Worm (Caenorhabditis elegans) whole organism, L1 larva: ENCODE measurements around the gene C07H6.2.

ENCODE experiments used
- C04F5.9 ChIP-seq: sonication (generic microtip); optimal IDR thresholded peaks from 2 replicates; lab custom pipeline; 2016; ENCODE audit warnings: missing genetic modification characterization, missing compliant biosample characterization
- aha-1 ChIP-seq: fragments of 150-350 bp; optimal IDR thresholded peaks from 2 replicates; lab custom pipeline; 2014; ENCODE audit warnings: missing biosample characterization, missing genetic modification characterization
- ceh-8 ChIP-seq: fragments of 200-800 bp; sonication (Bioruptor generic); optimal IDR thresholded peaks from 2 replicates; lab custom pipeline; 2018; ENCODE audit warnings: mild to moderate bottlenecking, missing genetic modification characterization, moderate library complexity, missing compliant biosample characterization
- ceh-90 ChIP-seq: sonication (generic microtip); optimal IDR thresholded peaks from 2 replicates; lab custom pipeline; 2016; ENCODE audit warnings: missing genetic modification characterization, missing compliant biosample characterization
- dpl-1 ChIP-seq, 3 experiments: fragments of 150-350 bp in 2 of 3; sonication (generic microtip) in 1 of 3; optimal IDR thresholded peaks; 2 replicates each; lab custom pipeline; 2014 to 2017; ENCODE audit warnings: missing biosample characterization in 3 of 3, missing genetic modification characterization in 3 of 3, missing genetic modification reagents in 3 of 3
- dsc-1 ChIP-seq: sonication (generic microtip); optimal IDR thresholded peaks from 2 replicates; lab custom pipeline; 2016; ENCODE audit warnings: mild to moderate bottlenecking, missing genetic modification characterization, missing compliant biosample characterization
- efl-1 ChIP-seq, 4 experiments: fragments of 150-350 bp; optimal IDR thresholded peaks in 3 of 4; peaks in 1 of 4; 1 replicate in 1 of 4; 2 replicates in 3 of 4; lab custom pipeline; 2014; ENCODE audit warnings: missing biosample characterization in 2 of 4, missing genetic modification characterization in 2 of 4, missing genetic modification reagents in 2 of 4
- efl-3 ChIP-seq: fragments of 200-800 bp; sonication (Bioruptor generic); optimal IDR thresholded peaks from 2 replicates; lab custom pipeline; 2018; ENCODE audit warnings: mild to moderate bottlenecking, missing genetic modification characterization, missing compliant biosample characterization
- egl-27 ChIP-seq, 2 experiments: fragments of 150-350 bp in 1 of 2; sonication (generic microtip); optimal IDR thresholded peaks; 3 replicates each; lab custom pipeline; 2017 to 2018; ENCODE audit warnings: missing biosample characterization in 2 of 2, missing genetic modification characterization in 2 of 2, missing genetic modification reagents in 2 of 2
- elt-3 ChIP-seq, 6 experiments: fragments of 150-350 bp in 1 of 6; sonication (generic microtip); optimal IDR thresholded peaks; 2 replicates each; lab custom pipeline; 2017 to 2018; ENCODE audit warnings: missing biosample characterization in 6 of 6, missing genetic modification characterization in 6 of 6, inconsistent platforms in 1 of 6
- ets-5 ChIP-seq: fragments of 200-800 bp; sonication (Bioruptor generic); IDR thresholded peaks from 2 replicates; pipeline ENCODE4 v1.3.6; 2022; ENCODE audit warnings: missing genetic modification characterization, missing compliant biosample characterization
- fkh-10 ChIP-seq: sonication (generic microtip); optimal IDR thresholded peaks from 2 replicates; lab custom pipeline; 2017; ENCODE audit warnings: missing biosample characterization, missing genetic modification reagents, missing genetic modification characterization
- fkh-4 ChIP-seq: sonication (generic microtip); optimal IDR thresholded peaks from 2 replicates; lab custom pipeline; 2016; ENCODE audit warnings: missing compliant biosample characterization, missing genetic modification characterization, borderline replicate concordance
- fkh-8 ChIP-seq: sonication (generic microtip); optimal IDR thresholded peaks from 2 replicates; lab custom pipeline; 2016; ENCODE audit warnings: mild to moderate bottlenecking, missing genetic modification characterization, missing compliant biosample characterization
- fos-1 ChIP-seq: fragments of 150-350 bp; optimal IDR thresholded peaks from 2 replicates; lab custom pipeline; 2014; ENCODE audit warnings: missing biosample characterization, missing genetic modification characterization
- grh-1 ChIP-seq: fragments of 200-800 bp; sonication (Bioruptor generic); IDR thresholded peaks from 2 replicates; pipeline ENCODE4 v1.3.6; 2022; ENCODE audit warnings: missing genetic modification reagents, missing genetic modification characterization, missing compliant biosample characterization
- hpl-2 ChIP-seq: fragments of 150-350 bp; optimal IDR thresholded peaks from 2 replicates; lab custom pipeline; 2014; ENCODE audit warnings: missing biosample characterization, missing genetic modification reagents, missing genetic modification characterization
- jun-1 ChIP-seq: fragments of 150-350 bp; optimal IDR thresholded peaks from 2 replicates; lab custom pipeline; 2014; ENCODE audit warnings: missing biosample characterization, missing genetic modification reagents, missing genetic modification characterization
- lin-13 ChIP-seq: fragments of 150-350 bp; optimal IDR thresholded peaks from 2 replicates; lab custom pipeline; 2014; ENCODE audit warnings: missing biosample characterization, missing genetic modification reagents, missing genetic modification characterization
- lin-14 ChIP-seq: fragments of 200-800 bp; sonication (Bioruptor generic); optimal IDR thresholded peaks from 2 replicates; lab custom pipeline; 2018; ENCODE audit warnings: mild to moderate bottlenecking, missing genetic modification characterization, moderate library complexity, missing compliant biosample characterization
- lin-15B ChIP-seq: fragments of 150-350 bp; sonication (generic microtip); optimal IDR thresholded peaks from 3 replicates; lab custom pipeline; 2014; ENCODE audit warnings: missing biosample characterization, missing genetic modification characterization
- lsy-2 ChIP-seq, 2 experiments: fragments of 150-350 bp; optimal IDR thresholded peaks; 2 replicates each; lab custom pipeline; 2014; ENCODE audit warnings: missing biosample characterization in 2 of 2, missing genetic modification characterization in 2 of 2
- mab-9 ChIP-seq: fragments of 200-800 bp; sonication (Bioruptor generic); IDR thresholded peaks from 2 replicates; pipeline ENCODE4 v1.3.6; 2022; ENCODE audit warnings: missing genetic modification reagents, missing genetic modification characterization, missing compliant biosample characterization
- mdl-1 ChIP-seq, 2 experiments: fragments of 150-350 bp; optimal IDR thresholded peaks; 2 replicates each; lab custom pipeline; 2014 to 2017; ENCODE audit warnings: missing biosample characterization in 2 of 2, missing genetic modification characterization in 2 of 2, inconsistent platforms in 1 of 2
- nhr-11 ChIP-seq: fragments of 150-350 bp; optimal IDR thresholded peaks from 2 replicates; lab custom pipeline; 2014; ENCODE audit warnings: missing biosample characterization, missing genetic modification characterization
- nhr-20 ChIP-seq: sonication (generic microtip); optimal IDR thresholded peaks from 2 replicates; lab custom pipeline; 2016; ENCODE audit warnings: mild to moderate bottlenecking, missing genetic modification characterization, missing compliant biosample characterization
- nhr-237 ChIP-seq: fragments of 150-350 bp; optimal IDR thresholded peaks from 2 replicates; lab custom pipeline; 2014; ENCODE audit warnings: missing biosample characterization, missing genetic modification characterization
- nhr-28 ChIP-seq: fragments of 150-350 bp; optimal IDR thresholded peaks from 2 replicates; lab custom pipeline; 2014; ENCODE audit warnings: missing biosample characterization, missing genetic modification characterization
- nhr-47 ChIP-seq: sonication (generic microtip); optimal IDR thresholded peaks from 2 replicates; lab custom pipeline; 2016; ENCODE audit warnings: mild to moderate bottlenecking, missing genetic modification characterization, moderate library complexity, missing compliant biosample characterization
- nhr-71 ChIP-seq: sonication (generic microtip); optimal IDR thresholded peaks from 2 replicates; lab custom pipeline; 2016; ENCODE audit warnings: mild to moderate bottlenecking, missing genetic modification characterization, moderate library complexity, missing compliant biosample characterization
- nhr-76 ChIP-seq: sonication (generic microtip); optimal IDR thresholded peaks from 2 replicates; lab custom pipeline; 2017; ENCODE audit warnings: missing biosample characterization, missing genetic modification characterization
- nhr-77 ChIP-seq: fragments of 150-350 bp; optimal IDR thresholded peaks from 2 replicates; lab custom pipeline; 2014; ENCODE audit warnings: missing biosample characterization, missing genetic modification characterization
- nhr-84 ChIP-seq: sonication (generic microtip); optimal IDR thresholded peaks from 2 replicates; lab custom pipeline; 2017; ENCODE audit warnings: missing biosample characterization, missing genetic modification characterization
- nhr-90 ChIP-seq: sonication (generic microtip); optimal IDR thresholded peaks from 2 replicates; lab custom pipeline; 2016; ENCODE audit warnings: mild to moderate bottlenecking, missing genetic modification characterization, missing compliant biosample characterization; ENCODE audit not compliant: poor library complexity
- pag-3 ChIP-seq: sonication (generic microtip); optimal IDR thresholded peaks from 2 replicates; lab custom pipeline; 2017; ENCODE audit warnings: missing genetic modification characterization, mild to moderate bottlenecking, missing compliant biosample characterization, antibody characterized with exemption, borderline replicate concordance; ENCODE audit not compliant: insufficient read depth
- rnt-1 ChIP-seq: sonication (generic microtip); optimal IDR thresholded peaks from 2 replicates; lab custom pipeline; 2016; ENCODE audit warnings: mild to moderate bottlenecking, missing genetic modification characterization, moderate library complexity, missing compliant biosample characterization
- skn-1 ChIP-seq: fragments of 150-350 bp; optimal IDR thresholded peaks from 2 replicates; lab custom pipeline; 2014; ENCODE audit warnings: missing biosample characterization, missing genetic modification characterization
- snpc-4 ChIP-seq: fragments of 150-350 bp; optimal IDR thresholded peaks from 2 replicates; lab custom pipeline; 2014; ENCODE audit warnings: missing biosample characterization, missing genetic modification characterization
- sox-4 ChIP-seq: sonication (generic microtip); optimal IDR thresholded peaks from 2 replicates; lab custom pipeline; 2016; ENCODE audit warnings: missing genetic modification characterization, missing compliant biosample characterization
- sptf-1 ChIP-seq: fragments of 150-350 bp; optimal IDR thresholded peaks from 2 replicates; lab custom pipeline; 2014; ENCODE audit warnings: missing biosample characterization, missing genetic modification characterization
- sup-37 ChIP-seq: fragments of 200-800 bp; sonication (Bioruptor generic); optimal IDR thresholded peaks from 2 replicates; lab custom pipeline; 2018; ENCODE audit warnings: mild to moderate bottlenecking, missing genetic modification characterization, missing compliant biosample characterization
- swsn-7 ChIP-seq: sonication (generic microtip); optimal IDR thresholded peaks from 2 replicates; lab custom pipeline; 2016; ENCODE audit warnings: missing genetic modification characterization, missing compliant biosample characterization
- tbx-2 ChIP-seq: sonication (generic microtip); optimal IDR thresholded peaks from 2 replicates; lab custom pipeline; 2016; ENCODE audit warnings: missing genetic modification characterization, missing compliant biosample characterization
- tlp-1 ChIP-seq: fragments of 150-350 bp; optimal IDR thresholded peaks from 2 replicates; lab custom pipeline; 2014; ENCODE audit warnings: missing biosample characterization, missing genetic modification characterization
- unc-130 ChIP-seq: fragments of 150-350 bp; optimal IDR thresholded peaks from 2 replicates; lab custom pipeline; 2017; ENCODE audit warnings: missing biosample characterization, missing genetic modification characterization, inconsistent platforms
- unc-62 ChIP-seq: fragments of 150-350 bp; optimal IDR thresholded peaks from 2 replicates; lab custom pipeline; 2014; ENCODE audit warnings: missing biosample characterization, missing genetic modification reagents, missing genetic modification characterization
- unc-98 ChIP-seq: fragments of 200-800 bp; sonication (Bioruptor generic); IDR thresholded peaks from 2 replicates; pipeline ENCODE4 v1.3.6; 2022; ENCODE audit warnings: missing genetic modification characterization, missing compliant biosample characterization
- vab-15 ChIP-seq: sonication (generic microtip); optimal IDR thresholded peaks from 2 replicates; lab custom pipeline; 2017; ENCODE audit warnings: missing genotype, mild to moderate bottlenecking, missing genetic modification characterization, missing compliant biosample characterization
- zip-4 ChIP-seq: fragments of 200-800 bp; sonication (Bioruptor generic); optimal IDR thresholded peaks from 2 replicates; lab custom pipeline; 2018; ENCODE audit warnings: mild to moderate bottlenecking, missing genetic modification characterization, moderate library complexity, missing compliant biosample characterization

Gene C07H6.2

DNA sequence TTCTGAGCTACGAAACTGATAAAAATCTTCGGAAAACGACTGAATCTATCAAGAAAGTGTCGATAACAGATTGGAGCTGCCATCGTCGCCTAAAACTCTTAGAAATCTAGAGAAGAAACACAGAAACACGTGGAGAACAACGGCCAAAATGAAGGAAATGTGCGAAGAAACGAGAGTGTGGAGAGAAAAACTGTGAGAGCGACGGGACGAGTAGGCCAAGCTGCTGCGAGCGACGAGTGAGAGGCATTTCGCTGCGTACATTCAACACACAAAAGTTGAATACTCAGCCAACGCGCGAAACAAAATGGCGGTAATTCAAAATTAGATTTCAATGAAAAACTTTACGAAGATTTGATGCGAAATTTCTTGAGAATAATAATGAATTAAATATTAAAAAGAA is 22.5 kb upstream of the C07H6.2 start (continued):
- TF ChIP-seq dsc-1 (tag; lab: Kevin White, UChicago) (peak; percentile 77), nhr-71 (tag; lab: Kevin White, UChicago) (peak; percentile 94), efl-3 (no peak), elt-3 (tag; optimal IDR thresholded peaks at IDR 0.05; lab: Kevin White, UChicago) (peak in 3 of 6 experiments; percentile 53 to 63 (median 56)), nhr-47 (tag; lab: Kevin White, UChicago) (peak; percentile 86), mab-9 (GFP tag; lab: Robert Waterston, UW) (peak; percentile 63; the same call in 1 of the 2 replicates), fkh-8 (peak; percentile 85), sup-37 (GFP tag; lab: Kevin White, UChicago) (peak; percentile 62), hpl-2 (no peak), skn-1 (tag; lab: Kevin White, UChicago) (peak; percentile 81), efl-1 (optimal IDR thresholded peaks at IDR 0.05; lab: Kevin White, UChicago) (peak; percentile 97), efl-1 (GFP tag; optimal IDR thresholded peaks at IDR 0.05 in 1 of 2; lab: Kevin White, UChicago) (peak; percentile 97 to 99), nhr-11 (peak; percentile 63), fos-1 (tag; lab: Kevin White, UChicago) (peak; percentile 66)

DNA sequence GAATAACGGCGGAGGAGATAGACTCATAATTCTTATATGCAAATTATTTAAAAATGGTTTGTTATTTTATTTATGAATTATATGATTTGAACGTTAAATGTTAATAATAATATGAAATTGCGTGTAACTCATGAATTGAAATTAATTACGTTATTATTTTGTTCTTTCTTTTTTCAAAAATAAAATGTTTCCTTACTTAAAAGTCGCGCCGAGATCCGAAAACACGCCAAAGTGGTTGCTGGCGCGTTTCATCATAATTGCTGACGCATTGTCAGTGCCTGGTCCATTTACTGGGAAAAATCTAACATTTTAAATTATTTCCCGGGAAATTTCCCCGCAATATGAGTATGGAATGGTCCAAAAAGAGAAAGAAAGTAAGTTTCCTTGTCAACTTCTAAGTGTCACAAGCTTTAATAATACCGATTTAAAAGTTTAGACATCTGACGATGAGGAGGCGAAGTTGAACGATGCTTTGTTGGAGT is 21.3 kb upstream of the C07H6.2 start, which contains the start of the genes C07H6.9 and sap-140:
Gene C07H6.9, minus strand, starts transcription at position 51 of the 482 bp plus-strand sequence.
Gene sap-140, plus strand, starts transcription at position 318 of the 482 bp plus-strand sequence.
- peak; percentile 52 for TF ChIP-seq skn-1 (tag; lab: Kevin White, UChicago)
- no peak for TF ChIP-seq nhr-84 (tag; lab: Kevin White, UChicago)
- peak; percentile 93 to 96 (median 95) for TF ChIP-seq dpl-1 (GFP tag; optimal IDR thresholded peaks at IDR 0.05; lab: Kevin White, UChicago)
- TF ChIP-seq C04F5.9 = peak; percentile 51
- TF ChIP-seq nhr-28 (tag; lab: Kevin White, UChicago) = no peak
- peak; percentile 92 for TF ChIP-seq nhr-71 (tag; lab: Kevin White, UChicago)
- peak; percentile 82 for TF ChIP-seq lin-13
- TF ChIP-seq sox-4 (tag; lab: Kevin White, UChicago) = peak; percentile 64
- no peak for TF ChIP-seq ets-5 (GFP tag; lab: Robert Waterston, UW)
- peak; percentile 22 for TF ChIP-seq sup-37 (GFP tag; lab: Kevin White, UChicago)
- TF ChIP-seq tbx-2 = peak; percentile 84
- TF ChIP-seq jun-1 (tag; lab: Kevin White, UChicago) = peak; percentile 47
- TF ChIP-seq tlp-1 (tag; lab: Kevin White, UChicago) = no peak
- no peak for TF ChIP-seq pag-3 (tag; lab: Kevin White, UChicago)
- TF ChIP-seq vab-15 = peak; percentile 47
- peak; percentile 83 for TF ChIP-seq lin-14 (GFP tag; lab: Kevin White, UChicago)
- peak; percentile 93 for TF ChIP-seq rnt-1 (tag; lab: Kevin White, UChicago)
- TF ChIP-seq ceh-8 (GFP tag; lab: Kevin White, UChicago) = peak; percentile 82
- peak; percentile 85 for TF ChIP-seq nhr-90
- no peak for TF ChIP-seq unc-98
- TF ChIP-seq snpc-4 (tag; lab: Kevin White, UChicago) = peak; percentile 80
- TF ChIP-seq nhr-77 (tag; lab: Kevin White, UChicago) = peak; percentile 70
- peak; percentile 94 for TF ChIP-seq unc-130 (tag; lab: Kevin White, UChicago)
- TF ChIP-seq aha-1 = peak; percentile 48
- no peak for TF ChIP-seq sptf-1 (tag; lab: Kevin White, UChicago)
- peak; percentile 88 for TF ChIP-seq nhr-20
- peak in 3 of 6 experiments; percentile 16 to 80 (median 20) for TF ChIP-seq elt-3 (tag; optimal IDR thresholded peaks at IDR 0.05; lab: Kevin White, UChicago)
- TF ChIP-seq ceh-90 (tag; lab: Kevin White, UChicago) = no peak
- TF ChIP-seq mdl-1 (tag; optimal IDR thresholded peaks at IDR 0.05; lab: Kevin White, UChicago) = peak in 1 of 2 experiments; percentile 81
- peak; percentile 86 for TF ChIP-seq swsn-7
- no peak for TF ChIP-seq fkh-4
- peak; percentile 73 for TF ChIP-seq lin-15B (tag; lab: Kevin White, UChicago)
- peak; percentile 90 to 91 for TF ChIP-seq lsy-2 (tag; optimal IDR thresholded peaks at IDR 0.05; lab: Kevin White, UChicago)
- TF ChIP-seq zip-4 (GFP tag; lab: Kevin White, UChicago) = peak; percentile 35
- peak; percentile 68 for TF ChIP-seq grh-1 (GFP tag; lab: Robert Waterston, UW)
- no peak for TF ChIP-seq unc-62 (GFP tag; lab: Kevin White, UChicago)
- no peak for TF ChIP-seq nhr-11
- TF ChIP-seq nhr-237 (tag; lab: Kevin White, UChicago) = peak; percentile 54
- TF ChIP-seq nhr-76 (tag; lab: Kevin White, UChicago) = no peak
- TF ChIP-seq fkh-10 (GFP tag; lab: Kevin White, UChicago) = peak; percentile 16
- TF ChIP-seq egl-27 (tag; optimal IDR thresholded peaks at IDR 0.05; lab: Kevin White, UChicago) = no peak
